Comparison of ENCODE assay signal across 4 worm cellular contexts in the genomic region with DNA sequence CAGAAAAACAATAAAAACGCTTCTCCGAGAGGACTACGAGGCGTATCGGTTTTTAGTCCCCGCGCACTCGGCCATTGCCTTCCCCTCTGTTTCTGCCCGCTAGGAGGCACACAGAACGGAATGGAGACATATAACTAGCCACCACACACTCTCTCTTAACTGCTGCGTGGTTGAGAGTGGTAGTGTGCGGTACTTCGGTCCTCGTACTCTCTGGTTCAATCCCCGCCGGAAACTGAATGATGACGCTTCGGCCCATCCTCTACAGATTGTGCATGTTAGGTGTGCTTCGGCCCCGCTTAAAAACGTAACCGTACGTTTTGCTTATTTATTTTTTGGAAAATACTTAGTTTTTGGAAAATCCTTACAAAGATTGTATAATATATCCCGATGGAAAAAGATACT.
TF ChIP-seq lines count a peak whose summit lies in the region.

A gene (minus strand): TSS at position 1 of the 402 bp plus-strand sequence.

TF ChIP-seq in whole organism, L2 larva, 48 proteins besides CTCF, POLR2A, EP300 and RAD21 (continues in another document):
- TF ChIP-seq ztf-11 (tag; optimal IDR thresholded peaks at IDR 0.05; lab: Kevin White, UChicago), result peak; percentile 10
- peak; percentile 53 for TF ChIP-seq ceh-16 (tag; optimal IDR thresholded peaks at IDR 0.05; lab: Kevin White, UChicago)
- TF ChIP-seq sem-4 (tag; optimal IDR thresholded peaks at IDR 0.05; lab: Kevin White, UChicago), result peak; percentile 90
- TF ChIP-seq F13H6.1 (tag; optimal IDR thresholded peaks at IDR 0.05; lab: Kevin White, UChicago), result peak; percentile 87
- TF ChIP-seq nhr-25 (tag; optimal IDR thresholded peaks at IDR 0.05; lab: Kevin White, UChicago), result peak; percentile 75
- TF ChIP-seq lin-13 (GFP tag; optimal IDR thresholded peaks at IDR 0.05; lab: Kevin White, UChicago), result peak; percentile 89
- peak; percentile 89 for TF ChIP-seq sma-9 (GFP tag; optimal IDR thresholded peaks at IDR 0.05; lab: Kevin White, UChicago)
- TF ChIP-seq sma-9 (tag; optimal IDR thresholded peaks at IDR 0.05; lab: Kevin White, UChicago), result no peak
- peak; percentile 91 for TF ChIP-seq unc-55 (GFP tag; optimal IDR thresholded peaks at IDR 0.05; lab: Kevin White, UChicago)
- peak; percentile 70 for TF ChIP-seq skn-1 (tag; optimal IDR thresholded peaks at IDR 0.05; lab: Kevin White, UChicago)
- peak; percentile 10 for TF ChIP-seq snpc-4 (tag; optimal IDR thresholded peaks at IDR 0.05; lab: Kevin White, UChicago)
- TF ChIP-seq lin-11 (tag; optimal IDR thresholded peaks at IDR 0.05; lab: Kevin White, UChicago), result peak; percentile 95
- TF ChIP-seq zag-1 (tag; optimal IDR thresholded peaks at IDR 0.05; lab: Kevin White, UChicago), result peak; percentile 75
- TF ChIP-seq elt-3 (tag; optimal IDR thresholded peaks at IDR 0.05; lab: Kevin White, UChicago), result no peak
- peak; percentile 63 for TF ChIP-seq mab-5 (tag; optimal IDR thresholded peaks at IDR 0.05; lab: Kevin White, UChicago)
- peak; percentile 59 for TF ChIP-seq nhr-10 (tag; optimal IDR thresholded peaks at IDR 0.05; lab: Kevin White, UChicago)
- peak; percentile 32 to 60 for TF ChIP-seq mdl-1 (tag; optimal IDR thresholded peaks at IDR 0.05; lab: Kevin White, UChicago)
- no peak for TF ChIP-seq ceh-82 (tag; optimal IDR thresholded peaks at IDR 0.05; lab: Kevin White, UChicago)
- TF ChIP-seq alr-1 (tag; optimal IDR thresholded peaks at IDR 0.05; lab: Kevin White, UChicago), result no peak
- TF ChIP-seq nhr-21 (tag; optimal IDR thresholded peaks at IDR 0.05; lab: Kevin White, UChicago), result peak; percentile 91
- TF ChIP-seq nhr-129 (tag; optimal IDR thresholded peaks at IDR 0.05; lab: Kevin White, UChicago), result peak; percentile 95
- no peak for TF ChIP-seq nhr-23 (tag; optimal IDR thresholded peaks at IDR 0.05; lab: Kevin White, UChicago)

TF ChIP-seq in whole organism, L4 larva, 104 proteins besides CTCF, POLR2A, EP300 and RAD21 (continues in another document):
- TF ChIP-seq lin-15B (tag; optimal IDR thresholded peaks at IDR 0.05; lab: Kevin White, UChicago), result no peak
- TF ChIP-seq egl-43 (GFP tag; IDR thresholded peaks at IDR 0.05; lab: Robert Waterston, UW), result peak; percentile 98
- TF ChIP-seq ceh-20 (GFP tag; IDR thresholded peaks at IDR 0.05; lab: Robert Waterston, UW), result peak; percentile 94
- peak; percentile 62; the same call in 1 of the 2 replicates for TF ChIP-seq zip-11 (GFP tag; IDR thresholded peaks at IDR 0.05; lab: Robert Waterston, UW)
- TF ChIP-seq cey-2 (tag; optimal IDR thresholded peaks at IDR 0.05; lab: Kevin White, UChicago; ENCODE audit: borderline replicate concordance, insufficient read depth), result no peak
- peak; percentile 92 for TF ChIP-seq dve-1 (tag; optimal IDR thresholded peaks at IDR 0.05; lab: Kevin White, UChicago; ENCODE audit: insufficient read depth)
- TF ChIP-seq duxl-1 (tag; optimal IDR thresholded peaks at IDR 0.05; lab: Kevin White, UChicago; ENCODE audit: poor library complexity), result peak; percentile 81
- TF ChIP-seq nhr-41 (GFP tag; IDR thresholded peaks at IDR 0.05; lab: Robert Waterston, UW), result peak; percentile 67; the same call in 1 of the 2 replicates
- TF ChIP-seq dmd-6 (GFP tag; IDR thresholded peaks at IDR 0.05; lab: Robert Waterston, UW), result peak; percentile 88
- TF ChIP-seq daf-19 (GFP tag; conservative IDR thresholded peaks at IDR 0.05; lab: Robert Waterston, UW), result peak; percentile 73
- TF ChIP-seq nhr-28 (tag; optimal IDR thresholded peaks at IDR 0.05; lab: Kevin White, UChicago), result peak; percentile 78
- TF ChIP-seq zag-1 (tag; optimal IDR thresholded peaks at IDR 0.05; lab: Kevin White, UChicago), result peak; percentile 30
- TF ChIP-seq ceh-32 (tag; optimal IDR thresholded peaks at IDR 0.05; lab: Kevin White, UChicago; ENCODE audit: poor library complexity), result peak; percentile 74
- TF ChIP-seq lim-7 (GFP tag; IDR thresholded peaks at IDR 0.05; lab: Robert Waterston, UW), result peak; percentile 83
- TF ChIP-seq set-16 (GFP tag; IDR thresholded peaks at IDR 0.05; lab: Robert Waterston, UW), result peak; percentile 73
- no peak for TF ChIP-seq ceh-28 (tag; optimal IDR thresholded peaks at IDR 0.05; lab: Kevin White, UChicago)
- no peak for TF ChIP-seq ztf-11 (tag; optimal IDR thresholded peaks at IDR 0.05; lab: Kevin White, UChicago)
- peak; percentile 77 for TF ChIP-seq unc-130 (GFP tag; optimal IDR thresholded peaks at IDR 0.05; lab: Kevin White, UChicago)
- TF ChIP-seq dmd-9 (GFP tag; IDR thresholded peaks at IDR 0.05; lab: Robert Waterston, UW), result peak; percentile 84
- TF ChIP-seq nhr-77 (tag; optimal IDR thresholded peaks at IDR 0.05; lab: Kevin White, UChicago), result peak; percentile 80
- peak; percentile 75 for TF ChIP-seq vab-7 (GFP tag; IDR thresholded peaks at IDR 0.05; lab: Robert Waterston, UW)

TF ChIP-seq in whole organism, late embryonic, 69 proteins besides CTCF, POLR2A, EP300 and RAD21 (continues in another document):
- TF ChIP-seq Y22D7AL.16 (tag; optimal IDR thresholded peaks at IDR 0.05; lab: Kevin White, UChicago), result peak; percentile 95
- TF ChIP-seq nhr-11 (tag; optimal IDR thresholded peaks at IDR 0.05; lab: Kevin White, UChicago), result no peak
- TF ChIP-seq lin-11 (tag; optimal IDR thresholded peaks at IDR 0.05; lab: Kevin White, UChicago), result peak; percentile 92
- peak; percentile 99 for TF ChIP-seq sox-4 (tag; optimal IDR thresholded peaks at IDR 0.05; lab: Kevin White, UChicago)
- peak; percentile 93 for TF ChIP-seq K02D7.2 (tag; optimal IDR thresholded peaks at IDR 0.05; lab: Kevin White, UChicago)
- TF ChIP-seq hlh-6 (tag; optimal IDR thresholded peaks at IDR 0.05; lab: Kevin White, UChicago), result peak; percentile 98
- TF ChIP-seq sdc-2 (tag; optimal IDR thresholded peaks at IDR 0.05; lab: Kevin White, UChicago), result peak; percentile 94
- TF ChIP-seq nhr-232 (tag; optimal IDR thresholded peaks at IDR 0.05; lab: Kevin White, UChicago), result peak; percentile 96
- TF ChIP-seq npax-4 (tag; optimal IDR thresholded peaks at IDR 0.05; lab: Kevin White, UChicago), result peak; percentile 94
- TF ChIP-seq unc-42 (tag; optimal IDR thresholded peaks at IDR 0.05; lab: Kevin White, UChicago), result peak; percentile 97
- TF ChIP-seq rnt-1 (tag; optimal IDR thresholded peaks at IDR 0.05; lab: Kevin White, UChicago), result peak; percentile 98
- TF ChIP-seq ama-1 (optimal IDR thresholded peaks at IDR 0.05; lab: Kevin White, UChicago), result no peak
- peak; percentile 92 for TF ChIP-seq ceh-45 (GFP tag; IDR thresholded peaks at IDR 0.05; lab: Robert Waterston, UW)
- peak; percentile 97 for TF ChIP-seq fkh-6 (tag; optimal IDR thresholded peaks at IDR 0.05; lab: Kevin White, UChicago)
- TF ChIP-seq syd-9 (tag; optimal IDR thresholded peaks at IDR 0.05; lab: Kevin White, UChicago), result peak; percentile 97
- TF ChIP-seq hlh-15 (tag; optimal IDR thresholded peaks at IDR 0.05; lab: Kevin White, UChicago), result peak; percentile 99
- TF ChIP-seq lim-6 (tag; optimal IDR thresholded peaks at IDR 0.05; lab: Kevin White, UChicago), result peak; percentile 96
- TF ChIP-seq odd-2 (tag; optimal IDR thresholded peaks at IDR 0.05; lab: Kevin White, UChicago), result peak; percentile 74
- peak; percentile 98 for TF ChIP-seq ceh-2 (tag; optimal IDR thresholded peaks at IDR 0.05; lab: Kevin White, UChicago)
- TF ChIP-seq ahr-1 (tag; optimal IDR thresholded peaks at IDR 0.05; lab: Kevin White, UChicago), result peak; percentile 93
- TF ChIP-seq mec-3 (tag; optimal IDR thresholded peaks at IDR 0.05; lab: Kevin White, UChicago; ENCODE audit: borderline replicate concordance), result peak; percentile 97
- peak; percentile 94 for TF ChIP-seq dve-1 (tag; optimal IDR thresholded peaks at IDR 0.05; lab: Kevin White, UChicago)
- peak; percentile 97 for TF ChIP-seq T23F11.4 (GFP tag; optimal IDR thresholded peaks at IDR 0.05; lab: Kevin White, UChicago)
- peak; percentile 93 for TF ChIP-seq ceh-48 (tag; optimal IDR thresholded peaks at IDR 0.05; lab: Kevin White, UChicago)

TF ChIP-seq in whole organism, mixed stage, embryonic, 35 proteins besides CTCF, POLR2A, EP300 and RAD21 (continues in another document):
- TF ChIP-seq lin-13 (tag; optimal IDR thresholded peaks at IDR 0.05; lab: Kevin White, UChicago), result peak; percentile 90
- TF ChIP-seq hlh-1 (tag; optimal IDR thresholded peaks at IDR 0.05; lab: Kevin White, UChicago), result peak; percentile 78
- no peak for TF ChIP-seq zip-8 (tag; optimal IDR thresholded peaks at IDR 0.05; lab: Kevin White, UChicago)
- TF ChIP-seq ceh-39 (tag; optimal IDR thresholded peaks at IDR 0.05; lab: Kevin White, UChicago), result peak; percentile 62
- peak; percentile 84 for TF ChIP-seq ces-1 (GFP tag; optimal IDR thresholded peaks at IDR 0.05; lab: Kevin White, UChicago)
- TF ChIP-seq bed-3 (GFP tag; optimal IDR thresholded peaks at IDR 0.05; lab: Kevin White, UChicago), result peak; percentile 91
- peak; percentile 75 for TF ChIP-seq nhr-28 (tag; optimal IDR thresholded peaks at IDR 0.05; lab: Kevin White, UChicago)
- peak; percentile 89 for TF ChIP-seq unc-39 (tag; optimal IDR thresholded peaks at IDR 0.05; lab: Kevin White, UChicago)
- peak; percentile 18 for TF ChIP-seq nhr-2 (tag; optimal IDR thresholded peaks at IDR 0.05; lab: Kevin White, UChicago)
- peak; percentile 93 for TF ChIP-seq sem-2 (GFP tag; optimal IDR thresholded peaks at IDR 0.05; lab: Kevin White, UChicago)
- peak; percentile 98 for TF ChIP-seq sptf-1 (tag; optimal IDR thresholded peaks at IDR 0.05; lab: Kevin White, UChicago)
- TF ChIP-seq unc-62 (GFP tag; optimal IDR thresholded peaks at IDR 0.05; lab: Kevin White, UChicago), result peak; percentile 84
- TF ChIP-seq tbx-8 (GFP tag; optimal IDR thresholded peaks at IDR 0.05; lab: Kevin White, UChicago), result peak; percentile 97
- TF ChIP-seq drap-1 (GFP tag; optimal IDR thresholded peaks at IDR 0.05; lab: Kevin White, UChicago), result peak; percentile 99
- peak; percentile 72 for TF ChIP-seq lsy-2 (tag; optimal IDR thresholded peaks at IDR 0.05; lab: Kevin White, UChicago)
- peak; percentile 66 for TF ChIP-seq ztf-11 (tag; optimal IDR thresholded peaks at IDR 0.05; lab: Kevin White, UChicago)
- TF ChIP-seq elt-3 (tag; optimal IDR thresholded peaks at IDR 0.05; lab: Kevin White, UChicago), result peak; percentile 45
- TF ChIP-seq ham-2 (GFP tag; optimal IDR thresholded peaks at IDR 0.05; lab: Kevin White, UChicago), result peak; percentile 97
- TF ChIP-seq nhr-237 (tag; optimal IDR thresholded peaks at IDR 0.05; lab: Kevin White, UChicago), result peak; percentile 76
- TF ChIP-seq mab-5 (tag; optimal IDR thresholded peaks at IDR 0.05; lab: Kevin White, UChicago), result peak; percentile 26
- TF ChIP-seq nhr-76 (tag; optimal IDR thresholded peaks at IDR 0.05; lab: Kevin White, UChicago), result peak; percentile 71
- peak; percentile 97 for TF ChIP-seq ceh-83 (GFP tag; optimal IDR thresholded peaks at IDR 0.05; lab: Kevin White, UChicago)
- TF ChIP-seq nhr-12 (tag; optimal IDR thresholded peaks at IDR 0.05; lab: Kevin White, UChicago), result peak; percentile 64
- no peak for TF ChIP-seq snpc-4 (tag; optimal IDR thresholded peaks at IDR 0.05; lab: Kevin White, UChicago)
- peak; percentile 37 for TF ChIP-seq elt-1 (tag; optimal IDR thresholded peaks at IDR 0.05; lab: Kevin White, UChicago; ENCODE audit: borderline replicate concordance, insufficient read depth)
- peak; percentile 89 for TF ChIP-seq flh-1 (GFP tag; optimal IDR thresholded peaks at IDR 0.05; lab: Kevin White, UChicago)
- peak; percentile 97 for TF ChIP-seq M03D4.4 (tag; optimal IDR thresholded peaks at IDR 0.05; lab: Kevin White, UChicago)
